Worm (Caenorhabditis elegans): ENCODE measurements around the gene crh-1.

The crh-1 gene

ce11 chrIII:11696273-11696672 lies 38.7 kb downstream of the crh-1 start, which contains the start of gene Y41C4A.6:
Y41C4A.6 (plus strand) TSS chrIII:11696573.
- TF ChIP-seq tbx-7 (tag; optimal IDR thresholded peaks at IDR 0.05) (no peak), ceh-9 (tag; optimal IDR thresholded peaks at IDR 0.05) (no peak), ceh-22 (tag; optimal IDR thresholded peaks at IDR 0.05) (no peak), pha-2 (tag; optimal IDR thresholded peaks at IDR 0.05) (no peak), ceh-30 (tag; optimal IDR thresholded peaks at IDR 0.05) (no peak), F13H6.1 (tag; optimal IDR thresholded peaks at IDR 0.05) (no peak), hlh-6 (tag; optimal IDR thresholded peaks at IDR 0.05) (no peak), ceh-31 (tag; optimal IDR thresholded peaks at IDR 0.05) (no peak), npax-4 (tag; optimal IDR thresholded peaks at IDR 0.05) (no peak), che-1 (tag; optimal IDR thresholded peaks at IDR 0.05) (no peak)

DNA sequence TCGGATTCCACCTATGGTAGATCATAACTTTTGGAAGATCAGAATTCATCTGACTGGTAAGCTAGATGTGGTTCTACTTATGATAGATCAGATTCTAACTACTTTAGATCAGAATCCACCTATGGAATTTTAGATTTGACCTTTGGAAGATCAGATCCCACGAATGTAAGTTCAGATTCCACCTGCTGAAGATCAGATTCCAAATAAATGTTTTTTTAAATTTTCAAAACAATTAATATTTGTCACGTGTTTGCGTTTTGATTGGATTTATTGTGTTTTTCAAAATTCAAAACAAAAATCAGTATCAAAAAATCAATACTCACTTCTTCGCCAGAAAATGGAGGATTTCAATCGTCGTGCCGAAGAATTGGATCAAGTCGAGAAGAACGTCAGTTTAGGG lies 41.0 kb downstream of the crh-1 start, which contains the start of gene Y41C4A.7:
Y41C4A.7 (plus strand) TSS at position 301 of the 400 bp plus-strand sequence.
- TF ChIP-seq npax-4 (tag; optimal IDR thresholded peaks at IDR 0.05) (no peak), nhr-11 (tag; optimal IDR thresholded peaks at IDR 0.05) (no peak), ceh-22 (tag; optimal IDR thresholded peaks at IDR 0.05) (no peak), sdc-2 (tag; optimal IDR thresholded peaks at IDR 0.05) (no peak), ref-2 (tag; optimal IDR thresholded peaks at IDR 0.05) (no peak), rnt-1 (tag; optimal IDR thresholded peaks at IDR 0.05) (no peak), unc-42 (tag; optimal IDR thresholded peaks at IDR 0.05) (no peak), fkh-6 (tag; optimal IDR thresholded peaks at IDR 0.05) (no peak), fkh-10 (GFP tag; optimal IDR thresholded peaks at IDR 0.05) (no peak), ceh-45 (GFP tag; IDR thresholded peaks at IDR 0.05) (no peak), ceh-31 (tag; optimal IDR thresholded peaks at IDR 0.05) (no peak), pha-2 (tag; optimal IDR thresholded peaks at IDR 0.05) (no peak)

DNA sequence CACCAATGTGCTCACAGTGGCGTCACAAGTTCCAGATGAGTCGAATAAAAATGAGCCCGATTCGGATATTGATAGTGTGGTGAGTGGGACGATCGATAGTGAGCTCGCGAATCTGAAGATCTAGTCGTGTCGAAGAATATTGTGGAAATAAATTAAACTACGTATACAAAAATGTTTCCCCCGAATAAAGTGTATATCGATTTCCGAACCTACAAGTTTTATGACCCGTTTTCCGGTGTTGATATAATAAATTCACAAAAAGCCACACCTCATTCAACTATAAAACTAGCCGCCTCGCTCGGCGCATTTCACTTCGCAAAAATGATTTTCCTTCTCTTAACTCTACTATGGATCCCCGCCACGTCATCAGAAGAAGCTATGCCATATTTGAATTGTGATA lies 42.4 kb downstream of the crh-1 start, which contains the start of gene pqn-84:
pqn-84 (plus strand) TSS at position 301 of the 400 bp plus-strand sequence.
- TF ChIP-seq ceh-14 (tag; optimal IDR thresholded peaks at IDR 0.05) (no peak), ets-4 (tag; optimal IDR thresholded peaks at IDR 0.05) (no peak), ceh-30 (tag; optimal IDR thresholded peaks at IDR 0.05) (no peak), unc-86 (tag; optimal IDR thresholded peaks at IDR 0.05) (no peak), elt-4 (tag; optimal IDR thresholded peaks at IDR 0.05) (no peak), ceh-24 (tag; optimal IDR thresholded peaks at IDR 0.05) (no peak), ceh-48 (tag; optimal IDR thresholded peaks at IDR 0.05) (no peak), hlh-8 (tag; optimal IDR thresholded peaks at IDR 0.05) (no peak), hlh-30 (tag; optimal IDR thresholded peaks at IDR 0.05; ENCODE audit: insufficient read depth) (no peak)

ce11 chrIII:11701863-11702262 lies 44.3 kb downstream of the crh-1 start:
- TF ChIP-seq nhr-232 (tag; optimal IDR thresholded peaks at IDR 0.05) (peak; percentile 6), ceh-6 (GFP tag; optimal IDR thresholded peaks at IDR 0.05) (peak; percentile 7), nhr-11 (tag; optimal IDR thresholded peaks at IDR 0.05) (no peak), hlh-13 (GFP tag; optimal IDR thresholded peaks at IDR 0.05) (no peak), nfya-1 (tag; optimal IDR thresholded peaks at IDR 0.05) (no peak), mec-3 (tag; optimal IDR thresholded peaks at IDR 0.05; ENCODE audit: borderline replicate concordance) (peak; percentile 17), fkh-10 (GFP tag; optimal IDR thresholded peaks at IDR 0.05) (no peak), ceh-48 (tag; optimal IDR thresholded peaks at IDR 0.05) (no peak), ceh-2 (tag; optimal IDR thresholded peaks at IDR 0.05) (no peak), ceh-45 (GFP tag; IDR thresholded peaks at IDR 0.05) (0 out of 2 replicates have a peak, but pooled peaks have one; percentile 4), ets-4 (tag; optimal IDR thresholded peaks at IDR 0.05) (no peak), K02D7.2 (tag; optimal IDR thresholded peaks at IDR 0.05) (peak; percentile 31), T23F11.4 (GFP tag; optimal IDR thresholded peaks at IDR 0.05) (no peak)

Measured in whole organism, late embryonic.